Fruit fly (Drosophila melanogaster): ENCODE measurements around the gene HP6.

HP6 gene

dm6 chr2L:4578974-4579373 is 956 bp upstream of the HP6 start (continued):
- TF ChIP-seq CG10669 (GFP tag; optimal IDR thresholded peaks at IDR 0.05): peak; percentile 38
- peak; percentile 86 for TF ChIP-seq Hr4 (GFP tag; optimal IDR thresholded peaks at IDR 0.05)
- TF ChIP-seq fd85E (GFP tag; optimal IDR thresholded peaks at IDR 0.05): no peak
- TF ChIP-seq Eip93F (GFP tag; optimal IDR thresholded peaks at IDR 0.05): no peak
- TF ChIP-seq CG11762 (GFP tag; optimal IDR thresholded peaks at IDR 0.05; ENCODE audit: insufficient read depth): peak; percentile 64
- TF ChIP-seq fd59A (GFP tag; optimal IDR thresholded peaks at IDR 0.05): peak; percentile 2
- TF ChIP-seq Smox (GFP tag; optimal IDR thresholded peaks at IDR 0.05): peak; percentile 62
- TF ChIP-seq svp (GFP tag): peak; percentile 79
- TF ChIP-seq CG11902 (GFP tag; optimal IDR thresholded peaks at IDR 0.05): no peak
- TF ChIP-seq Sox102F (GFP tag; optimal IDR thresholded peaks at IDR 0.05): peak; percentile 20
- no peak for TF ChIP-seq Hr38 (GFP tag; optimal IDR thresholded peaks at IDR 0.05)
- peak; percentile 64 for TF ChIP-seq CG34406 (GFP tag; optimal IDR thresholded peaks at IDR 0.05)
- TF ChIP-seq dac (GFP tag; optimal IDR thresholded peaks at IDR 0.05): peak; percentile 81
- peak; percentile 25 for TF ChIP-seq CG31627 (GFP tag; optimal IDR thresholded peaks at IDR 0.05)
- TF ChIP-seq OdsH (GFP tag; optimal IDR thresholded peaks at IDR 0.05): peak; percentile 77
- TF ChIP-seq dsx (GFP tag; optimal IDR thresholded peaks at IDR 0.05; ENCODE audit: poor library complexity, severe bottlenecking): peak; percentile 39
- TF ChIP-seq ss (GFP tag; optimal IDR thresholded peaks at IDR 0.05): peak; percentile 29 to 54
- TF ChIP-seq cyc (GFP tag; optimal IDR thresholded peaks at IDR 0.05): peak; percentile 41
- TF ChIP-seq CG10631 (GFP tag; optimal IDR thresholded peaks at IDR 0.05): peak; percentile 71

dm6 chr2L:4576467-4576866 is 1.6 kb downstream of the HP6 start:
- TF ChIP-seq svp (GFP tag) (no peak), Hr4 (GFP tag; optimal IDR thresholded peaks at IDR 0.05) (no peak)

dm6 chr2L:4573327-4573726 is 4.7 kb downstream of the HP6 start:
- TF ChIP-seq CG3032 (tag; optimal IDR thresholded peaks at IDR 0.05): no peak
- no peak for TF ChIP-seq acj6 (GFP tag; optimal IDR thresholded peaks at IDR 0.05)
- TF ChIP-seq Sox14 (GFP tag; optimal IDR thresholded peaks at IDR 0.05): no peak
- no peak for TF ChIP-seq Gug (GFP tag; IDR thresholded peaks at IDR 0.05)
- TF ChIP-seq CG1621 (tag; optimal IDR thresholded peaks at IDR 0.05): no peak
- no peak for TF ChIP-seq Hr4 (GFP tag; optimal IDR thresholded peaks at IDR 0.05)
- TF ChIP-seq fd85E (GFP tag; optimal IDR thresholded peaks at IDR 0.05): no peak
- no peak for TF ChIP-seq CG16779 (tag; optimal IDR thresholded peaks at IDR 0.05)
- no peak for TF ChIP-seq CG6808 (GFP tag; optimal IDR thresholded peaks at IDR 0.05)
- no peak for TF ChIP-seq eg (GFP tag; IDR thresholded peaks at IDR 0.05)
- TF ChIP-seq CG8319 (GFP tag; optimal IDR thresholded peaks at IDR 0.05): no peak

dm6 chr2L:4571316-4571715 is 6.7 kb downstream of the HP6 start:
- TF ChIP-seq CG7368 (GFP tag; optimal IDR thresholded peaks at IDR 0.05) (no peak), Sox15 (GFP tag; optimal IDR thresholded peaks at IDR 0.05) (no peak), esn (GFP tag; optimal IDR thresholded peaks at IDR 0.05) (no peak), CG4318 (GFP tag; optimal IDR thresholded peaks at IDR 0.05) (no peak), CG11762 (GFP tag; optimal IDR thresholded peaks at IDR 0.05; ENCODE audit: insufficient read depth) (no peak), CG11902 (GFP tag; optimal IDR thresholded peaks at IDR 0.05) (no peak), Ets96B (tag; optimal IDR thresholded peaks at IDR 0.05) (no peak), CG6163 (GFP tag; IDR thresholded peaks at IDR 0.05) (no peak), CG32006 (GFP tag; optimal IDR thresholded peaks at IDR 0.05) (no peak), Hr4 (GFP tag; optimal IDR thresholded peaks at IDR 0.05) (no peak), CG1621 (tag; optimal IDR thresholded peaks at IDR 0.05) (no peak), eg (GFP tag; IDR thresholded peaks at IDR 0.05) (no peak), CG8319 (GFP tag; optimal IDR thresholded peaks at IDR 0.05) (no peak), achi (GFP tag; optimal IDR thresholded peaks at IDR 0.05) (no peak), Blimp-1 (GFP tag; optimal IDR thresholded peaks at IDR 0.05) (no peak), Met (GFP tag; optimal IDR thresholded peaks at IDR 0.05) (no peak), CG9139 (GFP tag; optimal IDR thresholded peaks at IDR 0.05) (no peak), dac (GFP tag; optimal IDR thresholded peaks at IDR 0.05) (no peak), fkh (GFP tag; optimal IDR thresholded peaks at IDR 0.05) (no peak), CG11294 (GFP tag; IDR thresholded peaks at IDR 0.05) (no peak)

All from whole organism, prepupa.